Worm (Caenorhabditis elegans) whole organism, young adult: Measurements from ENCODE around the gene W02A2.5.
A peak's percentile ranks its signal among the peaks of the same experiment; 100 is the strongest.

Source experiments
- B0019.2 ChIP-seq: fragments of 200-800 bp; sonication (Bioruptor generic); conservative IDR thresholded peaks from 2 replicates; pipeline ENCODE4 v1.3.6; 2022; ENCODE audit warnings: missing genetic modification reagents, missing genetic modification characterization, missing compliant biosample characterization
- B0035.1 ChIP-seq: sonication (generic microtip); optimal IDR thresholded peaks from 2 replicates; lab custom pipeline; 2016; ENCODE audit warnings: missing genetic modification characterization, mild to moderate bottlenecking, missing compliant biosample characterization, missing genotype, missing genetic modification reagents
- B0336.3 ChIP-seq: fragments of 200-800 bp; sonication (Bioruptor generic); IDR thresholded peaks from 2 replicates; pipeline ENCODE4 v1.3.6; 2022; ENCODE audit warnings: missing genetic modification characterization, missing compliant biosample characterization
- C17E4.6 ChIP-seq: fragments of 200-800 bp; sonication (Bioruptor generic); IDR thresholded peaks from 2 replicates; pipeline ENCODE4 v1.3.6; 2022; ENCODE audit warnings: missing genetic modification reagents, missing genetic modification characterization, missing compliant biosample characterization
- D2030.7 ChIP-seq: fragments of 200-800 bp; sonication (Bioruptor generic); IDR thresholded peaks from 2 replicates; pipeline ENCODE4 v1.3.6; 2022; ENCODE audit warnings: missing genetic modification reagents, missing genetic modification characterization, missing compliant biosample characterization
- F23B12.7 ChIP-seq: sonication (generic microtip); optimal IDR thresholded peaks from 2 replicates; lab custom pipeline; 2017; ENCODE audit warnings: missing genetic modification characterization, mild to moderate bottlenecking, missing compliant biosample characterization, antibody characterized with exemption, moderate library complexity; ENCODE audit not compliant: insufficient read depth
- F33H1.4 ChIP-seq: fragments of 200-800 bp; sonication (Bioruptor generic); IDR thresholded peaks from 2 replicates; pipeline ENCODE4 v1.3.6; 2022; ENCODE audit warnings: missing genetic modification reagents, missing genetic modification characterization, missing compliant biosample characterization
- K11D2.4 ChIP-seq: fragments of 200-800 bp; sonication (Bioruptor generic); IDR thresholded peaks from 2 replicates; pipeline ENCODE4 v1.3.6; 2022; ENCODE audit warnings: missing genetic modification reagents, missing genetic modification characterization, missing compliant biosample characterization
- akir-1 ChIP-seq: fragments of 200-800 bp; sonication (Bioruptor generic); optimal IDR thresholded peaks from 2 replicates; lab custom pipeline; 2018; ENCODE audit warnings: mild to moderate bottlenecking, missing genetic modification characterization, moderate library complexity, missing compliant biosample characterization
- ama-1 ChIP-seq, 3 experiments: fragments of 150-350 bp in 1 of 3; sonication (generic microtip) in 2 of 3; optimal IDR thresholded peaks; 2 replicates each; lab custom pipeline; 2014 to 2018; ENCODE audit warnings: missing biosample characterization in 2 of 3, missing genetic modification characterization in 2 of 3, missing genetic modification reagents in 2 of 3
- attf-5 ChIP-seq: fragments of 200-800 bp; sonication (Bioruptor generic); optimal IDR thresholded peaks from 2 replicates; lab custom pipeline; 2018; ENCODE audit warnings: mild to moderate bottlenecking, missing genetic modification characterization, missing compliant biosample characterization
- attf-6 ChIP-seq: fragments of 200-800 bp; sonication (Bioruptor generic); IDR thresholded peaks from 2 replicates; pipeline ENCODE4 v1.3.6; 2022; ENCODE audit warnings: missing genetic modification reagents, missing genetic modification characterization, missing compliant biosample characterization
- cebp-1 ChIP-seq, 2 experiments: fragments of 200-800 bp in 1 of 2; sonication (Bioruptor generic) in 1 of 2; sonication (generic microtip) in 1 of 2; IDR thresholded peaks in 1 of 2; optimal IDR thresholded peaks in 1 of 2; 2 replicates each; pipeline versions ENCODE4 v1.3.6 to Lab custom; 2017 to 2022; ENCODE audit warnings: missing compliant biosample characterization in 2 of 2, missing genetic modification characterization in 2 of 2, mild to moderate bottlenecking in 1 of 2, missing genetic modification reagents in 1 of 2, moderate library complexity in 1 of 2
- ceh-27 ChIP-seq: fragments of 200-800 bp; sonication (Bioruptor generic); optimal IDR thresholded peaks from 2 replicates; lab custom pipeline; 2018; ENCODE audit warnings: mild to moderate bottlenecking, missing genetic modification characterization, moderate library complexity, missing compliant biosample characterization
- dox-1 ChIP-seq: fragments of 200-800 bp; sonication (Bioruptor generic); IDR thresholded peaks from 2 replicates; pipeline ENCODE4 v1.3.6; 2022; ENCODE audit warnings: missing genetic modification reagents, missing genetic modification characterization, missing compliant biosample characterization
- efl-1 ChIP-seq: fragments of 150-350 bp; optimal IDR thresholded peaks from 2 replicates; lab custom pipeline; 2014; ENCODE audit warnings: missing biosample characterization, missing genetic modification reagents, missing genetic modification characterization
- egrh-3 ChIP-seq: fragments of 200-800 bp; sonication (Bioruptor generic); IDR thresholded peaks from 2 replicates; pipeline ENCODE4 v1.3.6; 2022; ENCODE audit warnings: missing genetic modification reagents, missing genetic modification characterization, missing compliant biosample characterization
- hmg-1.2 ChIP-seq: fragments of 200-800 bp; sonication (Bioruptor generic); IDR thresholded peaks from 2 replicates; pipeline ENCODE4 v1.3.6; 2022; ENCODE audit warnings: missing genetic modification reagents, missing genetic modification characterization, missing compliant biosample characterization
- lin-35 ChIP-seq, 3 experiments: fragments of 150-350 bp in 2 of 3; sonication (generic microtip) in 1 of 3; optimal IDR thresholded peaks; 2 replicates each; lab custom pipeline; 2014 to 2018; ENCODE audit warnings: missing biosample characterization in 3 of 3, missing genetic modification characterization in 3 of 3, missing genetic modification reagents in 3 of 3
- lin-40 ChIP-seq: sonication (generic microtip); optimal IDR thresholded peaks from 2 replicates; lab custom pipeline; 2016; ENCODE audit warnings: missing genetic modification characterization, mild to moderate bottlenecking, missing compliant biosample characterization, missing genotype, missing genetic modification reagents
- lin-54 ChIP-seq: fragments of 200-800 bp; sonication (Bioruptor generic); optimal IDR thresholded peaks from 2 replicates; lab custom pipeline; 2018; ENCODE audit warnings: mild to moderate bottlenecking, missing genetic modification characterization, missing compliant biosample characterization
- lsl-1 ChIP-seq: fragments of 200-800 bp; sonication (Bioruptor generic); optimal IDR thresholded peaks from 2 replicates; lab custom pipeline; 2018; ENCODE audit warnings: mild to moderate bottlenecking, missing genetic modification characterization, moderate library complexity, missing compliant biosample characterization
- madf-10 ChIP-seq: sonication (generic microtip); optimal IDR thresholded peaks from 2 replicates; lab custom pipeline; 2016; ENCODE audit warnings: mild to moderate bottlenecking, missing genetic modification characterization, missing compliant biosample characterization
- madf-3 ChIP-seq: fragments of 200-800 bp; sonication (Bioruptor generic); IDR thresholded peaks from 2 replicates; pipeline ENCODE4 v1.3.6; 2022; ENCODE audit warnings: missing genetic modification reagents, missing genetic modification characterization, missing compliant biosample characterization
- madf-6 ChIP-seq: fragments of 200-800 bp; sonication (Bioruptor generic); IDR thresholded peaks from 2 replicates; pipeline ENCODE4 v1.3.6; 2022; ENCODE audit warnings: missing genetic modification reagents, missing genetic modification characterization, missing compliant biosample characterization
- mcd-1 ChIP-seq: fragments of 200-800 bp; sonication (Bioruptor generic); IDR thresholded peaks from 2 replicates; pipeline ENCODE4 v1.3.6; 2022; ENCODE audit warnings: missing genetic modification reagents, missing genetic modification characterization, missing compliant biosample characterization
- nfyb-1 ChIP-seq: fragments of 200-800 bp; sonication (Bioruptor generic); IDR thresholded peaks from 2 replicates; pipeline ENCODE4 v1.3.6; 2022; ENCODE audit warnings: missing genetic modification reagents, missing genetic modification characterization, missing compliant biosample characterization
- pbrm-1 ChIP-seq: fragments of 200-800 bp; sonication (Bioruptor generic); IDR thresholded peaks from 2 replicates; pipeline ENCODE4 v1.3.6; 2022; ENCODE audit warnings: missing genetic modification reagents, missing genetic modification characterization, missing compliant biosample characterization
- rec-8 ChIP-seq, 2 experiments: sonication (generic microtip); optimal IDR thresholded peaks; 2 replicates each; lab custom pipeline; 2016; ENCODE audit warnings: mild to moderate bottlenecking in 2 of 2, missing genetic modification characterization in 2 of 2, missing genetic modification reagents in 2 of 2, missing genotype in 2 of 2, missing biosample characterization in 1 of 2, missing compliant biosample characterization in 1 of 2, moderate library complexity in 1 of 2
- repo-1 ChIP-seq: sonication (generic microtip); optimal IDR thresholded peaks from 2 replicates; lab custom pipeline; 2017; ENCODE audit warnings: mild to moderate bottlenecking, missing genetic modification characterization, missing compliant biosample characterization
- snpc-1.3 ChIP-seq: sonication (generic microtip); optimal IDR thresholded peaks from 2 replicates; lab custom pipeline; 2017; ENCODE audit warnings: missing genetic modification characterization, mild to moderate bottlenecking, missing compliant biosample characterization, antibody characterized with exemption, moderate library complexity, missing genotype, missing genetic modification reagents; ENCODE audit not compliant: insufficient read depth
- snpc-3.4 ChIP-seq: sonication (generic microtip); optimal IDR thresholded peaks from 2 replicates; lab custom pipeline; 2017; ENCODE audit warnings: missing genetic modification characterization, mild to moderate bottlenecking, missing compliant biosample characterization, antibody characterized with exemption, moderate library complexity, missing genotype, missing genetic modification reagents
- snpc-4 ChIP-seq, 5 experiments: fragments of 150-350 bp in 1 of 5; sonication (generic microtip) in 4 of 5; optimal IDR thresholded peaks; 2 replicates each; lab custom pipeline; 2014 to 2018; ENCODE audit warnings: missing genetic modification characterization in 5 of 5, missing biosample characterization in 3 of 5, antibody characterized with exemption in 2 of 5, mild to moderate bottlenecking in 2 of 5, missing compliant biosample characterization in 2 of 5, missing genotype in 2 of 5, moderate library complexity in 2 of 5, missing genetic modification reagents in 1 of 5
- tbp1 ChIP-seq: fragments of 200-800 bp; sonication (Bioruptor generic); optimal IDR thresholded peaks from 2 replicates; lab custom pipeline; 2018; ENCODE audit warnings: mild to moderate bottlenecking, missing genetic modification characterization, missing compliant biosample characterization

Gene W02A2.5

ce11 chrIV:13342555-13342954 lies at the start of gene W02A2.5:
W02A2.5 (plus strand) TSS chrIV:13342855.
- TF ChIP-seq akir-1 (GFP tag; lab: Kevin White, UChicago) = no peak

- TF ChIP-seq madf-3 (GFP tag; lab: Robert Waterston, UW) (0 out of 2 replicates have a peak, but pooled peaks have one; percentile 32), B0019.2 (GFP tag; lab: Robert Waterston, UW) (no peak), F33H1.4 (GFP tag; lab: Robert Waterston, UW) (peak; percentile 50), lin-35 (GFP tag; optimal IDR thresholded peaks at IDR 0.05; lab: Kevin White, UChicago) (peak in 1 of 3 experiments; percentile 34), snpc-3.4 (tag; lab: Kevin White, UChicago) (peak; percentile 11), madf-6 (GFP tag; lab: Robert Waterston, UW) (peak; percentile 40), F23B12.7 (tag; lab: Kevin White, UChicago) (peak; percentile 3), lin-40 (tag; lab: Kevin White, UChicago) (peak; percentile 75), D2030.7 (peak; percentile 23; the same call in 1 of the 2 replicates), snpc-1.3 (tag; lab: Kevin White, UChicago) (no peak), egrh-3 (GFP tag; lab: Robert Waterston, UW) (no peak), lsl-1 (peak; percentile 40), B0336.3 (GFP tag; lab: Robert Waterston, UW) (0 out of 2 replicates have a peak, but pooled peaks have one; percentile 33), repo-1 (tag; lab: Kevin White, UChicago) (no peak), cebp-1 (GFP tag; IDR thresholded peaks at IDR 0.05; lab: Robert Waterston, UW) (no peak), cebp-1 (tag; optimal IDR thresholded peaks at IDR 0.05; lab: Kevin White, UChicago) (peak; percentile 51), K11D2.4 (peak; percentile 16; the same call in 1 of the 2 replicates), attf-5 (GFP tag; lab: Kevin White, UChicago) (peak; percentile 9), snpc-4 (GFP tag; optimal IDR thresholded peaks at IDR 0.05; lab: Kevin White, UChicago) (no peak), snpc-4 (tag; optimal IDR thresholded peaks at IDR 0.05; lab: Kevin White, UChicago) (peak in 2 of 4 experiments; percentile 30 to 59), efl-1 (GFP tag; lab: Kevin White, UChicago) (no peak), ceh-27 (GFP tag; lab: Kevin White, UChicago) (peak; percentile 16), C17E4.6 (GFP tag; lab: Robert Waterston, UW) (no peak), B0035.1 (no peak), mcd-1 (peak; percentile 99), tbp1 (GFP tag; lab: Kevin White, UChicago) (peak; percentile 36), madf-10 (tag; lab: Kevin White, UChicago) (peak; percentile 16), attf-6 (GFP tag; lab: Robert Waterston, UW) (0 out of 2 replicates have a peak, but pooled peaks have one; percentile 40), rec-8 (tag; optimal IDR thresholded peaks at IDR 0.05; lab: Kevin White, UChicago) (no peak), dox-1 (GFP tag; lab: Robert Waterston, UW) (peak; percentile 47), ama-1 (optimal IDR thresholded peaks at IDR 0.05; lab: Kevin White, UChicago) (no peak), ama-1 (GFP tag; optimal IDR thresholded peaks at IDR 0.05; lab: Kevin White, UChicago) (no peak), nfyb-1 (GFP tag; lab: Robert Waterston, UW) (peak; percentile 29; the same call in 1 of the 2 replicates), pbrm-1 (GFP tag; lab: Robert Waterston, UW) (peak; percentile 66; the same call in 1 of the 2 replicates), hmg-1.2 (peak; percentile 99), lin-54 (GFP tag; lab: Kevin White, UChicago) (peak; percentile 40)
- TF ChIP-seq, all 124 proteins: peak for 24
Observed at ce11 chrIV:13297746-13298145, 44.9 kb upstream of the W02A2.5 start, which contains the start of the genes Y67H2A.2 and micu-1. Y67H2A.2 (minus strand) TSS chrIV:13297819. micu-1 (plus strand) TSS chrIV:13297926.
